Fruit fly (Drosophila melanogaster) whole organism, embryonic: Measurements from ENCODE around the gene HDAC3.

Experiments
- Adf1 ChIP-seq: fragments of 200-800 bp; sonication (Bioruptor generic); IDR thresholded peaks from 2 replicates; pipeline ENCODE4 v1.3.6; 2022; ENCODE audit warnings: missing biosample characterization, missing genetic modification characterization
- BEAF-32 ChIP-seq: fragments of 200-800 bp; sonication (Bioruptor generic); optimal IDR thresholded peaks from 3 replicates; lab custom pipeline; 2017; ENCODE audit warnings: missing biosample characterization, missing genetic modification characterization, mild to moderate bottlenecking, moderate library complexity, missing genetic modification reagents
- Bdp1 ChIP-seq: fragments of 200-800 bp; sonication (Bioruptor generic); optimal IDR thresholded peaks from 3 replicates; lab custom pipeline; 2016; ENCODE audit warnings: missing biosample characterization, missing genetic modification characterization
- Bteb2 ChIP-seq: fragments of 200-800 bp; sonication (Bioruptor generic); optimal IDR thresholded peaks from 2 replicates; lab custom pipeline; 2016; ENCODE audit warnings: missing biosample characterization, missing genetic modification characterization
- CG1024 ChIP-seq: fragments of 200-800 bp; sonication (Bioruptor generic); IDR thresholded peaks from 2 replicates; pipeline ENCODE4 v1.3.6; 2022; ENCODE audit warnings: missing biosample characterization, missing genetic modification characterization
- CG10321 ChIP-seq: fragments of 200-800 bp; sonication (Bioruptor generic); IDR thresholded peaks from 2 replicates; pipeline ENCODE4 v1.3.6; 2022; ENCODE audit warnings: missing biosample characterization, missing genetic modification characterization
- CG10543 ChIP-seq: fragments of 200-800 bp; sonication (Bioruptor generic); optimal IDR thresholded peaks from 3 replicates; lab custom pipeline; 2017; ENCODE audit warnings: missing biosample characterization, mild to moderate bottlenecking, missing genetic modification characterization, moderate library complexity
- CG11723 ChIP-seq: fragments of 200-800 bp; sonication (Bioruptor generic); optimal IDR thresholded peaks from 2 replicates; lab custom pipeline; 2017; ENCODE audit warnings: missing biosample characterization, mild to moderate bottlenecking, missing genetic modification characterization
- CG12391 ChIP-seq: fragments of 200-800 bp; sonication (Bioruptor generic); optimal IDR thresholded peaks from 3 replicates; lab custom pipeline; 2018; ENCODE audit warnings: missing biosample characterization, mild to moderate bottlenecking, missing genetic modification characterization, moderate library complexity
- CG13624 ChIP-seq: fragments of 200-800 bp; sonication (Bioruptor generic); optimal IDR thresholded peaks from 2 replicates; lab custom pipeline; 2016; ENCODE audit warnings: missing biosample characterization, missing genetic modification characterization
- CG16863 ChIP-seq: fragments of 200-800 bp; sonication (Bioruptor generic); optimal IDR thresholded peaks from 3 replicates; lab custom pipeline; 2016; ENCODE audit warnings: missing biosample characterization, missing genetic modification characterization
- CG17612 ChIP-seq: fragments of 200-800 bp; sonication (Bioruptor generic); IDR thresholded peaks from 2 replicates; pipeline ENCODE4 v1.3.6; 2022; ENCODE audit warnings: missing biosample characterization, missing genetic modification characterization
- CG32767 ChIP-seq: fragments of 200-800 bp; sonication (Bioruptor generic); IDR thresholded peaks from 2 replicates; pipeline ENCODE4 v1.3.6; 2022; ENCODE audit warnings: missing biosample characterization, missing genetic modification characterization
- CG34224 ChIP-seq: fragments of 200-800 bp; sonication (Bioruptor generic); IDR thresholded peaks from 3 replicates; pipeline ENCODE4 v1.3.6; 2022; ENCODE audit warnings: missing biosample characterization, missing genetic modification characterization; ENCODE audit not compliant: partially characterized antibody
- CG3847 ChIP-seq: fragments of 200-800 bp; sonication (Bioruptor generic); IDR thresholded peaks from 2 replicates; pipeline ENCODE4 v1.3.6; 2022; ENCODE audit warnings: missing biosample characterization, missing genetic modification characterization
- CG5180 ChIP-seq: fragments of 200-800 bp; sonication (Bioruptor generic); optimal IDR thresholded peaks from 3 replicates; lab custom pipeline; 2017; ENCODE audit warnings: missing biosample characterization, missing genetic modification characterization, mild to moderate bottlenecking, moderate library complexity, missing genetic modification reagents
- CG6765 ChIP-seq: fragments of 200-800 bp; sonication (Bioruptor generic); optimal IDR thresholded peaks from 3 replicates; lab custom pipeline; 2017; ENCODE audit warnings: missing biosample characterization, mild to moderate bottlenecking, missing genetic modification characterization
- CG6813 ChIP-seq: fragments of 200-800 bp; sonication (Bioruptor generic); optimal IDR thresholded peaks from 2 replicates; lab custom pipeline; 2017; ENCODE audit warnings: missing biosample characterization, missing genetic modification characterization, mild to moderate bottlenecking, moderate library complexity, missing genetic modification reagents
- Deaf1 ChIP-seq: fragments of 200-800 bp; optimal IDR thresholded peaks from 3 replicates; lab custom pipeline; 2019; ENCODE audit warnings: missing biosample characterization, mild to moderate bottlenecking, missing genetic modification characterization, moderate library complexity
- Ets65A ChIP-seq: fragments of 200-800 bp; sonication (Bioruptor generic); peaks from one replicate; lab custom pipeline; 2016; ENCODE audit warnings: missing biosample characterization, missing genetic modification characterization
- Gsc ChIP-seq: fragments of 200-800 bp; sonication (Bioruptor generic); IDR thresholded peaks from 2 replicates; pipeline ENCODE4 v1.3.6; 2022; ENCODE audit warnings: missing biosample characterization, missing genetic modification characterization
- HLH4C ChIP-seq: fragments of 200-800 bp; sonication (Bioruptor generic); IDR thresholded peaks from 3 replicates; pipeline ENCODE4 v1.3.6; 2022; ENCODE audit warnings: missing biosample characterization, missing genetic modification characterization; ENCODE audit not compliant: partially characterized antibody
- HLHmδ ChIP-seq: fragments of 200-800 bp; sonication (Bioruptor generic); optimal IDR thresholded peaks from 2 replicates; lab custom pipeline; 2018; ENCODE audit warnings: missing biosample characterization, mild to moderate bottlenecking, missing genetic modification characterization, moderate library complexity
- Hey ChIP-seq: fragments of 200-800 bp; sonication (Bioruptor generic); optimal IDR thresholded peaks from 3 replicates; lab custom pipeline; 2018; ENCODE audit warnings: missing biosample characterization, mild to moderate bottlenecking, missing genetic modification characterization
- HmgZ ChIP-seq: fragments of 200-800 bp; sonication (Bioruptor generic); optimal IDR thresholded peaks from 2 replicates; lab custom pipeline; 2018; ENCODE audit warnings: missing biosample characterization, mild to moderate bottlenecking, missing genetic modification characterization
- MTF-1 ChIP-seq: fragments of 200-800 bp; sonication (Bioruptor generic); optimal IDR thresholded peaks from 2 replicates; lab custom pipeline; 2018; ENCODE audit warnings: missing biosample characterization, mild to moderate bottlenecking, missing genetic modification characterization, borderline replicate concordance
- Mad ChIP-seq: fragments of 200-800 bp; sonication (Bioruptor generic); optimal IDR thresholded peaks from 2 replicates; lab custom pipeline; 2016; ENCODE audit warnings: missing biosample characterization, missing genetic modification characterization
- Meics ChIP-seq: fragments of 200-800 bp; sonication (Bioruptor generic); optimal IDR thresholded peaks from 2 replicates; lab custom pipeline; 2017; ENCODE audit warnings: missing biosample characterization, mild to moderate bottlenecking, missing genetic modification characterization
- Mes4 ChIP-seq: fragments of 200-800 bp; sonication (Bioruptor generic); optimal IDR thresholded peaks from 2 replicates; lab custom pipeline; 2016; ENCODE audit warnings: missing biosample characterization, missing genetic modification characterization
- Sry-β ChIP-seq: fragments of 200-800 bp; sonication (Bioruptor generic); optimal IDR thresholded peaks from 2 replicates; lab custom pipeline; 2018; ENCODE audit warnings: missing biosample characterization, mild to moderate bottlenecking, missing genetic modification characterization, moderate library complexity
- Taf1 ChIP-seq: fragments of 200-800 bp; sonication (Bioruptor generic); IDR thresholded peaks from 2 replicates; pipeline ENCODE4 v1.3.6; 2022; ENCODE audit warnings: missing biosample characterization, missing genetic modification characterization
- Trl ChIP-seq, 3 experiments: fragments of >200 bp in 2 of 3; fragments of 200-800 bp in 1 of 3; sonication (Bioruptor generic) in 1 of 3; optimal IDR thresholded peaks; 2 replicates in 1 of 3; 3 replicates in 2 of 3; lab custom pipeline; 2016 to 2017; ENCODE audit warnings: missing biosample characterization in 1 of 3, missing genetic modification characterization in 1 of 3
- Xrp1 ChIP-seq: fragments of 200-800 bp; sonication (Bioruptor generic); IDR thresholded peaks from 2 replicates; pipeline ENCODE4 v1.3.6; 2022; ENCODE audit warnings: missing biosample characterization, missing genetic modification characterization
- danr ChIP-seq: fragments of 200-800 bp; sonication (Bioruptor generic); IDR thresholded peaks from 2 replicates; pipeline ENCODE4 v1.3.6; 2022; ENCODE audit warnings: missing biosample characterization, missing genetic modification characterization
- disco-r ChIP-seq: fragments of 200-800 bp; sonication (Bioruptor generic); optimal IDR thresholded peaks from 2 replicates; lab custom pipeline; 2016; ENCODE audit warnings: missing biosample characterization, missing genetic modification characterization
- dpn ChIP-seq, 2 experiments: fragments of 200-800 bp; sonication (Bioruptor generic); optimal IDR thresholded peaks; 3 replicates each; lab custom pipeline; 2016; ENCODE audit warnings: missing biosample characterization in 2 of 2, missing genetic modification characterization in 2 of 2
- esg ChIP-seq: fragments of 200-800 bp; sonication (Bioruptor generic); conservative IDR thresholded peaks from 2 replicates; pipeline ENCODE4 v1.3.6; 2022; ENCODE audit warnings: missing biosample characterization, missing genetic modification characterization
- ham ChIP-seq: fragments of 200-800 bp; sonication (Bioruptor generic); IDR thresholded peaks from 2 replicates; pipeline ENCODE4 v1.3.6; 2022; ENCODE audit warnings: missing biosample characterization, missing genetic modification characterization
- hbn ChIP-seq: fragments of 200-800 bp; sonication (Bioruptor generic); IDR thresholded peaks from 2 replicates; pipeline ENCODE4 v1.3.6; 2022; ENCODE audit warnings: missing biosample characterization, missing genetic modification characterization; ENCODE audit not compliant: partially characterized antibody
- pita ChIP-seq: fragments of 200-800 bp; sonication (Bioruptor generic); optimal IDR thresholded peaks from 2 replicates; lab custom pipeline; 2017; ENCODE audit warnings: missing biosample characterization, mild to moderate bottlenecking, missing genetic modification characterization
- pzg ChIP-seq: fragments of 200-800 bp; sonication (Bioruptor generic); optimal IDR thresholded peaks from 3 replicates; lab custom pipeline; 2018; ENCODE audit warnings: missing biosample characterization, mild to moderate bottlenecking, missing genetic modification characterization, moderate library complexity
- tgo ChIP-seq: fragments of 200-800 bp; sonication (Bioruptor generic); IDR thresholded peaks from 3 replicates; pipeline ENCODE4 v1.3.6; 2022; ENCODE audit warnings: missing biosample characterization, missing genetic modification characterization
- tin ChIP-seq: fragments of 200-800 bp; sonication (Bioruptor generic); optimal IDR thresholded peaks from 3 replicates; lab custom pipeline; 2016; ENCODE audit warnings: missing biosample characterization, missing genetic modification characterization
- ttk ChIP-seq: fragments of 200-800 bp; sonication (Bioruptor generic); IDR thresholded peaks from 2 replicates; pipeline ENCODE4 v2.1.2; 2022; ENCODE audit warnings: missing biosample characterization, missing genetic modification characterization
- vvl ChIP-seq: fragments of 200-800 bp; sonication (Bioruptor generic); IDR thresholded peaks from 2 replicates; pipeline ENCODE4 v1.3.6; 2022; ENCODE audit warnings: missing biosample characterization, missing genetic modification characterization

Gene HDAC3

DNA sequence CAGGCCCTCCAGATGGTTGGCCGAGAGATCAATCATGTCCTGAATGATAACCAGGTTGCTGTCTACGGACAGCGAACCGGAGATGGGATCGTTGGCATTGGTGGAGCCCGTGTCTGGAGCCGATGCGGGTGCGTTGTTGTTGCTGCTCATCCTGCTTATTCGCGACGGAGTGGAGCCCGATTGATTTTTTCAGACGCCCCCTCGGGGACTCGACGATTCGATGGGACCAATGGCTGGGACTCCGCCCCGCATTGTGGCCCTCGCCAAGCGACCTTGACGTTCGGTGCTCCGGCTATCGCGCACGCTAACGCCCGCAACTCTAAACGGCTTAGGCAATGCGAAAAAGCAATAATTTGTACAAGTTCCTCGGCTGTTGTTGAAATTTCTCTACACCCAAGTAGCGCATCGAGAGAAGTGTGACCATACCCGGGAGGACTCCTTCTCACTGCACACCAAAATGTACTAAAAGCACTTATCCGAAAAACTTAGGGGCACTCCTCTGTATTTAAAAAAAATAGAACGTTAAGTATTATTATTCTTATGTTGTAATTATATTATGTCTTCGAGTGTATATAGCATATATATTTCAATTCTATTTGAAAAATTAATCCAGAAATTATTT, 9.2 kb upstream of the HDAC3 start, which contains the start of gene ksr (continued):
- TF ChIP-seq pzg (GFP tag; lab: Kevin White, UChicago) (peak; percentile 48), CG32767 (GFP tag; lab: Robert Waterston, UW) (peak; percentile 97), CG17612 (GFP tag; lab: Robert Waterston, UW) (no peak), CG3847 (no peak)

DNA sequence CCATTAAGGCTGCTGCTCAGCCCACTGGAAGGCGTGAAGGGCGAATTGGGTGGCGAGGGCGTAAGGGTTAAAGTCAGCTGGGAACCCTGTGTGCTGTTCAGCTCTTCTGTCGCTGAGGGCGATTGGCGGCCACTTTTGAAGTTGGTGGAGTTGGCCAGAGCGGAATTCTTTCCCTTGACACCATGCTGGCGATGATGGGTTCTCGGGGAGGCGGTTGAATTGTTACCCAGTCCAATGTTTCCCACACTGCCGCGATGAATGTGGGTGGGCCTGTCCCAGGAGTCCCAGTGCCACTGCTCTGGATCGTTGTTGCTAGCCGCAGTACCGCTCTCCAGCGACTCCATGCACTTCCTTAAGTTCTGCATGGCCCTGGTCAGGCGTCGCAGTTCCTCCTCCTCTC, 8.4 kb upstream of the HDAC3 start:
- TF ChIP-seq vvl (GFP tag; lab: Robert Waterston, UW) (no peak), CG10543 (GFP tag; lab: Kevin White, UChicago) (no peak), Trl (optimal IDR thresholded peaks at IDR 0.05; lab: Kevin White, UChicago) (no peak), Trl (GFP tag; optimal IDR thresholded peaks at IDR 0.05; lab: Kevin White, UChicago) (no peak), HmgZ (tag; lab: Kevin White, UChicago) (no peak), Sry-β (GFP tag; lab: Kevin White, UChicago) (no peak), esg (GFP tag; lab: Robert Waterston, UW) (no peak), ham (GFP tag; lab: Robert Waterston, UW) (no peak), Ets65A (GFP tag; lab: Kevin White, UChicago) (peak; percentile 82)

DNA sequence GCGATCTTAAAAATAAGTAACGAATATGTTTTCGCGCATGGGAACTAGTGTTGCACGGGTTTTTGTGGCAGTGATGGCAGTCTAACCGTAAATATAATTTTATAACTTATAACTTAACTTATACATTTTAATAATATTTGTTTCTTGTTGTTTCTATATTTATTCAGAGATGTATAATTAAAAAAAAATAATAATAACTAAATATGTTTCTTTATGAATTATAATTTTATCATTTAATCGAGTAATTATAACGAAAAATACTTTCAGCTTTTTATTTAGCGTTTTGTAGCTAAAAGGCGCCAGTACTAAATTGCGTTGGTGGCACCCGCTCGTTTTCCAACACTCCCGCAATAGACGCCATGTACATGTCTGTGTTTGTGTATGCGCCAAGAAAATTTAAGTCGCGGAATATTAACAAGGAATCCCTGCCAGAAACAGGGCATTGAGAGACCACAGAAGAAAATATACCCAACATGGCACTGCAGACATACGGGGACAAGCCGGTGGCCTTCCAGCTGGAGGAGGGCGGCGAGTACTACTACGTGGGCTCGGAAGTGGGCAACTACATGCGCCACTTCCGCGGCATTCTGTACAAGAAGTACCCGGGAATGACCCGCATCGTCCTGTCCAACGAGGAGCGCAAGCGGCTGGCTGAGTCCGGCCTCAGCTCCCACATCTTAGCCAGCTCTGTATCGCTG, 3.7 kb downstream of the HDAC3 start, which contains the start of the genes mRpL44 and Snr1:
Gene mRpL44, minus strand, starts transcription at position 51 of the 698 bp plus-strand sequence.
Gene Snr1, plus strand, starts transcription at position 341 of the 698 bp plus-strand sequence.
- no peak for TF ChIP-seq MTF-1 (GFP tag; lab: Kevin White, UChicago)
- no peak for TF ChIP-seq Bteb2 (GFP tag; lab: Kevin White, UChicago)
- TF ChIP-seq CG1024 (GFP tag; lab: Robert Waterston, UW) = no peak
- TF ChIP-seq CG11723 = no peak
- TF ChIP-seq disco-r (GFP tag; lab: Kevin White, UChicago) = no peak
- TF ChIP-seq Deaf1 (tag; lab: Kevin White, UChicago) = no peak
- TF ChIP-seq CG13624 (GFP tag; lab: Kevin White, UChicago) = no peak
- TF ChIP-seq Gsc = no peak
- TF ChIP-seq CG10321 = no peak
- TF ChIP-seq Meics (GFP tag; lab: Kevin White, UChicago) = peak; percentile 82
- no peak for TF ChIP-seq HLHmδ (GFP tag; lab: Kevin White, UChicago)
- no peak for TF ChIP-seq CG16863
- TF ChIP-seq CG12391 (tag; lab: Kevin White, UChicago) = peak; percentile 72
- TF ChIP-seq vvl (GFP tag; lab: Robert Waterston, UW) = 0 out of 2 replicates have a peak, but pooled peaks have one; percentile 6
- TF ChIP-seq Taf1 = no peak
- no peak for TF ChIP-seq Mes4
- TF ChIP-seq BEAF-32 (GFP tag; lab: Kevin White, UChicago) = peak; percentile 22
- no peak for TF ChIP-seq Hey
- TF ChIP-seq CG6813 (GFP tag; lab: Kevin White, UChicago) = no peak
- peak; percentile 82 for TF ChIP-seq CG10543 (GFP tag; lab: Kevin White, UChicago)
- no peak for TF ChIP-seq pita (GFP tag; lab: Kevin White, UChicago)
- TF ChIP-seq CG6765 (GFP tag; lab: Kevin White, UChicago) = no peak
- 0 out of 2 replicates have a peak, but pooled peaks have one; percentile 47 for TF ChIP-seq CG32767 (GFP tag; lab: Robert Waterston, UW)
- no peak for TF ChIP-seq Mad
- no peak for TF ChIP-seq CG5180 (GFP tag; lab: Kevin White, UChicago)
- TF ChIP-seq Adf1 = no peak
- no peak for TF ChIP-seq Bdp1 (GFP tag; lab: Kevin White, UChicago)
- TF ChIP-seq dpn (GFP tag; optimal IDR thresholded peaks at IDR 0.05; lab: Kevin White, UChicago) = peak in 1 of 2 experiments; percentile 54
- peak; percentile 41 for TF ChIP-seq tin (GFP tag; lab: Kevin White, UChicago)
- peak; percentile 52; the same call in 1 of the 2 replicates for TF ChIP-seq Xrp1
- TF ChIP-seq ttk (GFP tag; lab: Robert Waterston, UW) = no peak
- TF ChIP-seq HLH4C (GFP tag; lab: Robert Waterston, UW) = no peak
- TF ChIP-seq hbn = no peak
- TF ChIP-seq danr (GFP tag; lab: Robert Waterston, UW) = no peak
- TF ChIP-seq CG34224 = no peak
- no peak for TF ChIP-seq tgo (GFP tag; lab: Robert Waterston, UW)
